Fruit fly (Drosophila melanogaster) whole organism, embryonic: ENCODE results near the gene Cpr78Cb.

Experiments used
- Aef1 ChIP-seq: fragments of 200-800 bp; sonication (Bioruptor generic); IDR thresholded peaks from 3 replicates; pipeline ENCODE4 v1.3.6; 2022; ENCODE audit warnings: missing biosample characterization, missing genetic modification characterization
- Bteb2 ChIP-seq: fragments of 200-800 bp; sonication (Bioruptor generic); optimal IDR thresholded peaks from 2 replicates; lab custom pipeline; 2016; ENCODE audit warnings: missing biosample characterization, missing genetic modification characterization
- CG10274 ChIP-seq: fragments of 200-800 bp; sonication (Bioruptor generic); optimal IDR thresholded peaks from 3 replicates; lab custom pipeline; 2017; ENCODE audit warnings: missing biosample characterization, mild to moderate bottlenecking, missing genetic modification characterization
- CG11398 ChIP-seq: fragments of 200-800 bp; sonication (Bioruptor generic); optimal IDR thresholded peaks from 2 replicates; lab custom pipeline; 2016; ENCODE audit warnings: missing biosample characterization, missing genetic modification characterization
- CG12744 ChIP-seq: fragments of 200-800 bp; sonication (Bioruptor generic); optimal IDR thresholded peaks from 2 replicates; lab custom pipeline; 2016; ENCODE audit warnings: missing biosample characterization, missing genetic modification characterization
- CG13287 ChIP-seq: fragments of 200-800 bp; sonication (Bioruptor generic); IDR thresholded peaks from 2 replicates; pipeline ENCODE4 v1.3.6; 2022; ENCODE audit warnings: missing biosample characterization, missing genetic modification characterization; ENCODE audit not compliant: partially characterized antibody
- CG18764 ChIP-seq: fragments of 200-800 bp; sonication (Bioruptor generic); optimal IDR thresholded peaks from 3 replicates; lab custom pipeline; 2016; ENCODE audit warnings: missing biosample characterization, missing genetic modification characterization
- CG2116 ChIP-seq: fragments of 200-800 bp; sonication (Bioruptor generic); optimal IDR thresholded peaks from 3 replicates; lab custom pipeline; 2018; ENCODE audit warnings: missing biosample characterization, mild to moderate bottlenecking, missing genetic modification characterization
- CG2120 ChIP-seq: fragments of 200-800 bp; sonication (Bioruptor generic); optimal IDR thresholded peaks from 3 replicates; lab custom pipeline; 2016; ENCODE audit warnings: missing biosample characterization, missing genetic modification characterization
- CG2202 ChIP-seq: fragments of 200-800 bp; sonication (Bioruptor generic); optimal IDR thresholded peaks from 2 replicates; lab custom pipeline; 2018; ENCODE audit warnings: missing biosample characterization, mild to moderate bottlenecking, missing genetic modification characterization
- CG3407 ChIP-seq: fragments of 200-800 bp; sonication (Bioruptor generic); optimal IDR thresholded peaks from 2 replicates; lab custom pipeline; 2018; ENCODE audit warnings: missing biosample characterization, mild to moderate bottlenecking, missing genetic modification characterization
- CG34422 ChIP-seq: fragments of 200-800 bp; sonication (Bioruptor generic); IDR thresholded peaks from 3 replicates; pipeline ENCODE4 v1.3.6; 2022; ENCODE audit warnings: missing biosample characterization, missing genetic modification characterization
- CG3847 ChIP-seq: fragments of 200-800 bp; sonication (Bioruptor generic); IDR thresholded peaks from 2 replicates; pipeline ENCODE4 v1.3.6; 2022; ENCODE audit warnings: missing biosample characterization, missing genetic modification characterization
- CG43689 ChIP-seq: fragments of 200-800 bp; sonication (Bioruptor generic); IDR thresholded peaks from 2 replicates; pipeline ENCODE4 v1.3.6; 2022; ENCODE audit warnings: missing biosample characterization, missing genetic modification characterization
- CG6654 ChIP-seq: fragments of 200-800 bp; sonication (Bioruptor generic); optimal IDR thresholded peaks from 2 replicates; lab custom pipeline; 2017; ENCODE audit warnings: missing biosample characterization, mild to moderate bottlenecking, missing genetic modification characterization
- CG7372 ChIP-seq: fragments of 200-800 bp; sonication (Bioruptor generic); IDR thresholded peaks from 2 replicates; pipeline ENCODE4 v1.3.6; 2022; ENCODE audit warnings: missing biosample characterization, missing genetic modification characterization
- CG8359 ChIP-seq: fragments of 200-800 bp; sonication (Bioruptor generic); optimal IDR thresholded peaks from 2 replicates; lab custom pipeline; 2017; ENCODE audit warnings: missing biosample characterization, mild to moderate bottlenecking, missing genetic modification characterization, borderline replicate concordance
- CG8765 ChIP-seq: fragments of 200-800 bp; sonication (Bioruptor generic); IDR thresholded peaks from 2 replicates; pipeline ENCODE4 v1.3.6; 2022; ENCODE audit warnings: missing biosample characterization, missing genetic modification characterization
- CG8924 ChIP-seq: fragments of 200-800 bp; optimal IDR thresholded peaks from 3 replicates; lab custom pipeline; 2019; ENCODE audit warnings: missing biosample characterization, mild to moderate bottlenecking, missing genetic modification characterization, moderate library complexity
- CG9817 ChIP-seq: fragments of 200-800 bp; sonication (Bioruptor generic); optimal IDR thresholded peaks from 2 replicates; lab custom pipeline; 2018; ENCODE audit warnings: missing biosample characterization, mild to moderate bottlenecking, missing genetic modification characterization, moderate library complexity
- D19B ChIP-seq: fragments of 200-800 bp; sonication (Bioruptor generic); optimal IDR thresholded peaks from 2 replicates; lab custom pipeline; 2017; ENCODE audit warnings: missing biosample characterization, mild to moderate bottlenecking, missing genetic modification characterization
- Dip3 ChIP-seq: fragments of 200-800 bp; sonication (Bioruptor generic); optimal IDR thresholded peaks from 3 replicates; lab custom pipeline; 2016; ENCODE audit warnings: missing biosample characterization, missing genetic modification characterization
- E2f2 ChIP-seq: fragments of 200-800 bp; sonication (Bioruptor generic); IDR thresholded peaks from 2 replicates; pipeline ENCODE4 v1.3.6; 2022; ENCODE audit warnings: missing biosample characterization, missing genetic modification characterization
- HLH54F ChIP-seq: fragments of 200-800 bp; sonication (Bioruptor generic); optimal IDR thresholded peaks from 3 replicates; lab custom pipeline; 2016; ENCODE audit warnings: missing biosample characterization, missing genetic modification characterization
- Hmx ChIP-seq: fragments of 200-800 bp; sonication (Bioruptor generic); optimal IDR thresholded peaks from 2 replicates; lab custom pipeline; 2016; ENCODE audit warnings: missing biosample characterization, missing genetic modification characterization
- Hr39 ChIP-seq: fragments of >200 bp; optimal IDR thresholded peaks from 2 replicates; lab custom pipeline; 2017
- Lim3 ChIP-seq: fragments of 200-800 bp; sonication (Bioruptor generic); IDR thresholded peaks from 2 replicates; pipeline ENCODE4 v1.3.6; 2022; ENCODE audit warnings: missing biosample characterization, missing genetic modification characterization
- Lpt ChIP-seq: fragments of >200 bp; optimal IDR thresholded peaks from 2 replicates; lab custom pipeline; 2018; ENCODE audit warnings: missing biosample characterization, missing genetic modification characterization
- NFAT ChIP-seq: fragments of 200-800 bp; sonication (Bioruptor generic); IDR thresholded peaks from 2 replicates; pipeline ENCODE4 v1.3.6; 2022; ENCODE audit warnings: missing biosample characterization, missing genetic modification characterization
- NK7.1 ChIP-seq: fragments of 200-800 bp; sonication (Bioruptor generic); optimal IDR thresholded peaks from 3 replicates; lab custom pipeline; 2016; ENCODE audit warnings: missing biosample characterization, missing genetic modification characterization
- Nf-YB ChIP-seq: fragments of 200-800 bp; sonication (Bioruptor generic); optimal IDR thresholded peaks from 3 replicates; lab custom pipeline; 2019; ENCODE audit warnings: missing biosample characterization, mild to moderate bottlenecking, missing genetic modification characterization, moderate library complexity
- Nf-YC ChIP-seq: fragments of 200-800 bp; optimal IDR thresholded peaks from 3 replicates; lab custom pipeline; 2019; ENCODE audit warnings: missing biosample characterization, mild to moderate bottlenecking, missing genetic modification characterization, moderate library complexity
- Sox100B ChIP-seq: fragments of 200-800 bp; sonication (Bioruptor generic); optimal IDR thresholded peaks from 3 replicates; lab custom pipeline; 2018; ENCODE audit warnings: missing biosample characterization, mild to moderate bottlenecking, missing genetic modification characterization
- ap ChIP-seq: fragments of 200-800 bp; sonication (Bioruptor generic); IDR thresholded peaks from 2 replicates; pipeline ENCODE4 v1.3.6; 2022; ENCODE audit warnings: missing biosample characterization, missing genetic modification characterization
- bab2 ChIP-seq: fragments of 200-800 bp; sonication (Bioruptor generic); optimal IDR thresholded peaks from 2 replicates; lab custom pipeline; 2016; ENCODE audit warnings: missing biosample characterization, missing genetic modification characterization
- chn ChIP-seq: fragments of 200-800 bp; sonication (Bioruptor generic); optimal IDR thresholded peaks from 2 replicates; lab custom pipeline; 2016; ENCODE audit warnings: missing biosample characterization, missing genetic modification characterization
- crol ChIP-seq: fragments of 200-800 bp; sonication (Bioruptor generic); IDR thresholded peaks from 2 replicates; pipeline ENCODE4 v1.3.6; 2022; ENCODE audit warnings: missing biosample characterization, missing genetic modification characterization
- disco-r ChIP-seq: fragments of 200-800 bp; sonication (Bioruptor generic); optimal IDR thresholded peaks from 2 replicates; lab custom pipeline; 2016; ENCODE audit warnings: missing biosample characterization, missing genetic modification characterization
- dmrt99B ChIP-seq: fragments of 200-800 bp; sonication (Bioruptor generic); optimal IDR thresholded peaks from 2 replicates; lab custom pipeline; 2018; ENCODE audit warnings: missing biosample characterization, mild to moderate bottlenecking, missing genetic modification characterization, moderate library complexity
- ems ChIP-seq: fragments of 200-800 bp; sonication (Bioruptor generic); optimal IDR thresholded peaks from 3 replicates; lab custom pipeline; 2016; ENCODE audit warnings: missing biosample characterization, missing genetic modification characterization
- eyg ChIP-seq: fragments of 200-800 bp; sonication (Bioruptor generic); optimal IDR thresholded peaks from 3 replicates; lab custom pipeline; 2016; ENCODE audit warnings: missing biosample characterization, missing genetic modification characterization
- fru ChIP-seq: fragments of >200 bp; optimal IDR thresholded peaks from 2 replicates; lab custom pipeline; 2017
- ftz-f1 ChIP-seq: fragments of 200-800 bp; sonication (Bioruptor generic); optimal IDR thresholded peaks from 2 replicates; lab custom pipeline; 2016; ENCODE audit warnings: missing biosample characterization, missing genetic modification characterization
- nom ChIP-seq: fragments of 200-800 bp; sonication (Bioruptor generic); optimal IDR thresholded peaks from 2 replicates; lab custom pipeline; 2017; ENCODE audit warnings: missing biosample characterization, missing genetic modification characterization, mild to moderate bottlenecking, moderate library complexity, missing genetic modification reagents
- pho ChIP-seq: fragments of 200-800 bp; sonication (Bioruptor generic); optimal IDR thresholded peaks from 2 replicates; lab custom pipeline; 2016; ENCODE audit warnings: missing biosample characterization, missing genetic modification characterization
- repo ChIP-seq: fragments of 200-800 bp; sonication (Bioruptor generic); optimal IDR thresholded peaks from 2 replicates; lab custom pipeline; 2016; ENCODE audit warnings: missing biosample characterization, missing genetic modification characterization
- sens ChIP-seq: fragments of 200-800 bp; sonication (Bioruptor generic); peaks from one replicate; lab custom pipeline; 2016; ENCODE audit warnings: missing biosample characterization, missing genetic modification characterization
- sim ChIP-seq: fragments of 200-800 bp; sonication (Bioruptor generic); IDR thresholded peaks from 2 replicates; pipeline ENCODE4 v1.3.6; 2022; ENCODE audit warnings: missing biosample characterization, missing genetic modification characterization
- stc ChIP-seq: fragments of 200-800 bp; sonication (Bioruptor generic); IDR thresholded peaks from 2 replicates; pipeline ENCODE4 v1.3.6; 2022; ENCODE audit warnings: missing biosample characterization, missing genetic modification characterization
- twi ChIP-seq: fragments of 200-800 bp; optimal IDR thresholded peaks from 2 replicates; lab custom pipeline; 2019; ENCODE audit warnings: missing biosample characterization, mild to moderate bottlenecking, missing genetic modification characterization, moderate library complexity
- usp ChIP-seq: fragments of >200 bp; optimal IDR thresholded peaks from 2 replicates; lab custom pipeline; 2017; ENCODE audit warnings: missing biosample characterization, missing genetic modification characterization
- vnd ChIP-seq: fragments of 200-800 bp; sonication (Bioruptor generic); IDR thresholded peaks from 3 replicates; pipeline ENCODE4 v1.3.6; 2022; ENCODE audit warnings: missing biosample characterization, missing genetic modification characterization; ENCODE audit not compliant: partially characterized antibody
- vvl ChIP-seq: fragments of 200-800 bp; sonication (Bioruptor generic); IDR thresholded peaks from 2 replicates; pipeline ENCODE4 v1.3.6; 2022; ENCODE audit warnings: missing biosample characterization, missing genetic modification characterization

Cpr78Cb gene

dm6 chr3L:21304400-21304799, 10.1 kb downstream of the Cpr78Cb start, which contains the start of the genes CG11309 and CG7632 (continued):
- TF ChIP-seq HLH54F = peak; percentile 98
- TF ChIP-seq ftz-f1 (GFP tag; lab: Kevin White, UChicago) = peak; percentile 93
- TF ChIP-seq NFAT (GFP tag; lab: Robert Waterston, UW) = peak; percentile 97
- TF ChIP-seq fru (lab: Kevin White, UChicago) = no peak
- peak; percentile 100 for TF ChIP-seq CG8924 (tag; lab: Kevin White, UChicago)
- peak; percentile 99 for TF ChIP-seq Sox100B
- TF ChIP-seq eyg (GFP tag; lab: Kevin White, UChicago) = peak; percentile 98
- peak; percentile 99 for TF ChIP-seq nom (GFP tag; lab: Kevin White, UChicago)
- TF ChIP-seq CG11398 (GFP tag; lab: Kevin White, UChicago) = peak; percentile 98
- TF ChIP-seq crol (GFP tag; lab: Robert Waterston, UW) = peak; percentile 71
- peak; percentile 93 for TF ChIP-seq CG2116 (GFP tag; lab: Kevin White, UChicago)
- TF ChIP-seq CG10274 (GFP tag; lab: Kevin White, UChicago) = peak; percentile 94
- TF ChIP-seq Nf-YC (tag; lab: Kevin White, UChicago) = peak; percentile 96
- TF ChIP-seq ap (GFP tag; lab: Robert Waterston, UW) = peak; percentile 97
- peak; percentile 94 for TF ChIP-seq CG6654 (GFP tag; lab: Kevin White, UChicago)
- peak; percentile 98 for TF ChIP-seq Dip3 (GFP tag; lab: Kevin White, UChicago)
- peak; percentile 95 for TF ChIP-seq CG8359
- TF ChIP-seq CG3847 = peak; percentile 97
- peak; percentile 99 for TF ChIP-seq NK7.1
- peak; percentile 87 for TF ChIP-seq E2f2 (GFP tag; lab: Robert Waterston, UW)
- peak; percentile 97 for TF ChIP-seq CG34422 (GFP tag; lab: Robert Waterston, UW)
- peak; percentile 99 for TF ChIP-seq CG12744 (GFP tag; lab: Kevin White, UChicago)
- TF ChIP-seq CG2120 (GFP tag; lab: Kevin White, UChicago) = peak; percentile 99
- TF ChIP-seq dmrt99B (tag; lab: Kevin White, UChicago) = peak; percentile 99
- TF ChIP-seq disco-r (GFP tag; lab: Kevin White, UChicago) = peak; percentile 97
- peak; percentile 96 for TF ChIP-seq Hmx
- peak; percentile 92 for TF ChIP-seq CG43689 (GFP tag; lab: Robert Waterston, UW)
- TF ChIP-seq CG7372 (GFP tag; lab: Robert Waterston, UW) = peak; percentile 97
- TF ChIP-seq Nf-YB (GFP tag; lab: Kevin White, UChicago) = peak; percentile 93
- peak; percentile 95 for TF ChIP-seq D19B
- TF ChIP-seq vvl (GFP tag; lab: Robert Waterston, UW) = peak; percentile 100
- no peak for TF ChIP-seq vnd (GFP tag; lab: Robert Waterston, UW)
- no peak for TF ChIP-seq Lpt
- TF ChIP-seq Aef1 = peak; percentile 94
- TF ChIP-seq Lim3 (GFP tag; lab: Robert Waterston, UW) = peak; percentile 66
- peak; percentile 98 for TF ChIP-seq sim
- peak; percentile 99 for TF ChIP-seq stc (GFP tag; lab: Robert Waterston, UW)
- peak; percentile 100 for TF ChIP-seq sens (GFP tag; lab: Kevin White, UChicago)
- TF ChIP-seq repo (GFP tag; lab: Kevin White, UChicago) = peak; percentile 98
- peak; percentile 98 for TF ChIP-seq chn (GFP tag; lab: Kevin White, UChicago)
- peak; percentile 99 for TF ChIP-seq twi (tag; lab: Kevin White, UChicago)
- peak; percentile 98 for TF ChIP-seq CG3407
- TF ChIP-seq pho (GFP tag; lab: Kevin White, UChicago) = peak; percentile 98
- TF ChIP-seq ems (GFP tag; lab: Kevin White, UChicago) = peak; percentile 99
- TF ChIP-seq bab2 (GFP tag; lab: Kevin White, UChicago) = peak; percentile 98
- TF ChIP-seq CG9817 = peak; percentile 99
- peak; percentile 100 for TF ChIP-seq CG2202 (tag; lab: Kevin White, UChicago)
- TF ChIP-seq CG8765 (GFP tag; lab: Robert Waterston, UW) = peak; percentile 94
- no peak for TF ChIP-seq Hr39 (lab: Kevin White, UChicago)
- TF ChIP-seq usp (GFP tag; lab: Kevin White, UChicago) = no peak
- peak; percentile 73 for TF ChIP-seq CG13287 (GFP tag; lab: Robert Waterston, UW)
- TF ChIP-seq CG18764 (GFP tag; lab: Kevin White, UChicago) = peak; percentile 98
- TF ChIP-seq Bteb2 = peak; percentile 99
